Worm (Caenorhabditis elegans) whole organism, L2 larva: ENCODE measurements around the gene rpa-1.

Experiments used
- C34F6.9 ChIP-seq: fragments of 150-350 bp; optimal IDR thresholded peaks from 2 replicates; lab custom pipeline; 2014; ENCODE audit warnings: missing biosample characterization, missing genetic modification characterization
- F13H6.1 ChIP-seq: sonication (generic microtip); optimal IDR thresholded peaks from 2 replicates; lab custom pipeline; 2016; ENCODE audit warnings: missing genetic modification characterization, missing compliant biosample characterization
- ZK546.5 ChIP-seq: sonication (generic microtip); optimal IDR thresholded peaks from 2 replicates; lab custom pipeline; 2017; ENCODE audit warnings: missing biosample characterization, missing genetic modification characterization
- aly-2 ChIP-seq: fragments of 150-350 bp; optimal IDR thresholded peaks from 2 replicates; lab custom pipeline; 2014; ENCODE audit warnings: missing biosample characterization, missing genetic modification characterization
- ama-1 ChIP-seq: fragments of 150-350 bp; optimal IDR thresholded peaks from 2 replicates; lab custom pipeline; 2018; ENCODE audit warnings: inconsistent platforms
- blmp-1 ChIP-seq: sonication (generic microtip); optimal IDR thresholded peaks from 2 replicates; lab custom pipeline; 2017; ENCODE audit warnings: missing genetic modification characterization, mild to moderate bottlenecking, missing compliant biosample characterization, antibody characterized with exemption, moderate library complexity; ENCODE audit not compliant: insufficient read depth
- ceh-16 ChIP-seq: fragments of 150-350 bp; optimal IDR thresholded peaks from 2 replicates; lab custom pipeline; 2014; ENCODE audit warnings: missing biosample characterization, missing genetic modification characterization
- ceh-82 ChIP-seq: fragments of 150-350 bp; optimal IDR thresholded peaks from 2 replicates; lab custom pipeline; 2014; ENCODE audit warnings: missing biosample characterization, missing genetic modification characterization
- crh-2 ChIP-seq: sonication (generic microtip); optimal IDR thresholded peaks from 2 replicates; lab custom pipeline; 2017; ENCODE audit warnings: missing biosample characterization, missing genetic modification characterization
- dmd-4 ChIP-seq: sonication (generic microtip); optimal IDR thresholded peaks from 2 replicates; lab custom pipeline; 2017; ENCODE audit warnings: missing biosample characterization, missing genetic modification characterization
- egl-27 ChIP-seq: sonication (generic microtip); optimal IDR thresholded peaks from 3 replicates; lab custom pipeline; 2017; ENCODE audit warnings: missing biosample characterization, missing genetic modification reagents, missing genetic modification characterization
- elt-1 ChIP-seq: fragments of 150-350 bp; optimal IDR thresholded peaks from 2 replicates; lab custom pipeline; 2014; ENCODE audit warnings: missing biosample characterization, missing genetic modification characterization
- elt-3 ChIP-seq: sonication (generic microtip); optimal IDR thresholded peaks from 2 replicates; lab custom pipeline; 2017; ENCODE audit warnings: missing biosample characterization, missing genetic modification characterization
- fos-1 ChIP-seq: fragments of 150-350 bp; optimal IDR thresholded peaks from 2 replicates; lab custom pipeline; 2014; ENCODE audit warnings: missing biosample characterization, missing genetic modification characterization
- gmeb-1 ChIP-seq: fragments of 150-350 bp; optimal IDR thresholded peaks from 2 replicates; lab custom pipeline; 2014; ENCODE audit warnings: missing biosample characterization, missing genetic modification characterization
- lin-11 ChIP-seq: fragments of 150-350 bp; sonication (generic microtip); optimal IDR thresholded peaks from 2 replicates; lab custom pipeline; 2014; ENCODE audit warnings: missing biosample characterization, missing genetic modification characterization, inconsistent platforms, mixed read lengths
- lin-13 ChIP-seq: fragments of 150-350 bp; optimal IDR thresholded peaks from 2 replicates; lab custom pipeline; 2014; ENCODE audit warnings: missing biosample characterization, missing genetic modification reagents, missing genetic modification characterization
- lin-39 ChIP-seq: fragments of 150-350 bp; optimal IDR thresholded peaks from 2 replicates; lab custom pipeline; 2014; ENCODE audit warnings: missing biosample characterization, missing genetic modification reagents, missing genetic modification characterization
- lsy-2 ChIP-seq, 2 experiments: fragments of 150-350 bp in 1 of 2; sonication (generic microtip) in 1 of 2; optimal IDR thresholded peaks; 2 replicates each; lab custom pipeline; 2014 to 2017; ENCODE audit warnings: missing biosample characterization in 2 of 2, missing genetic modification characterization in 2 of 2
- mab-5 ChIP-seq: fragments of 150-350 bp; optimal IDR thresholded peaks from 2 replicates; lab custom pipeline; 2014; ENCODE audit warnings: missing biosample characterization, missing genetic modification characterization
- mdl-1 ChIP-seq, 2 experiments: fragments of 150-350 bp in 1 of 2; sonication (generic microtip) in 1 of 2; optimal IDR thresholded peaks; 2 replicates each; lab custom pipeline; 2017; ENCODE audit warnings: missing biosample characterization in 2 of 2, missing genetic modification characterization in 2 of 2
- nhr-10 ChIP-seq: sonication (generic microtip); optimal IDR thresholded peaks from 2 replicates; lab custom pipeline; 2017; ENCODE audit warnings: missing biosample characterization, missing genetic modification characterization
- nhr-11 ChIP-seq: fragments of 150-350 bp; optimal IDR thresholded peaks from 2 replicates; lab custom pipeline; 2014; ENCODE audit warnings: missing biosample characterization, missing genetic modification characterization
- nhr-12 ChIP-seq: fragments of 150-350 bp; optimal IDR thresholded peaks from 2 replicates; lab custom pipeline; 2014; ENCODE audit warnings: missing biosample characterization, missing genetic modification characterization
- nhr-129 ChIP-seq: fragments of 150-350 bp; optimal IDR thresholded peaks from 2 replicates; lab custom pipeline; 2014; ENCODE audit warnings: missing biosample characterization, missing genetic modification characterization
- nhr-21 ChIP-seq: fragments of 150-350 bp; optimal IDR thresholded peaks from 2 replicates; lab custom pipeline; 2014; ENCODE audit warnings: missing biosample characterization, missing genetic modification characterization
- nhr-237 ChIP-seq: fragments of 150-350 bp; optimal IDR thresholded peaks from 2 replicates; lab custom pipeline; 2014; ENCODE audit warnings: missing biosample characterization, missing genetic modification characterization
- nhr-25 ChIP-seq: fragments of 150-350 bp; sonication (generic microtip); optimal IDR thresholded peaks from 3 replicates; lab custom pipeline; 2014; ENCODE audit warnings: missing biosample characterization, missing genetic modification characterization
- peb-1 ChIP-seq: fragments of 150-350 bp; optimal IDR thresholded peaks from 2 replicates; lab custom pipeline; 2014; ENCODE audit warnings: missing biosample characterization, missing genetic modification characterization
- sem-4 ChIP-seq: fragments of 150-350 bp; optimal IDR thresholded peaks from 2 replicates; lab custom pipeline; 2014; ENCODE audit warnings: missing biosample characterization, missing genetic modification reagents, missing genetic modification characterization
- skn-1 ChIP-seq: sonication (generic microtip); optimal IDR thresholded peaks from 2 replicates; lab custom pipeline; 2017; ENCODE audit warnings: missing biosample characterization, missing genetic modification characterization
- sma-9 ChIP-seq, 2 experiments: fragments of 150-350 bp in 1 of 2; sonication (generic microtip) in 1 of 2; optimal IDR thresholded peaks; 2 replicates each; lab custom pipeline; 2014 to 2016; ENCODE audit warnings: missing genetic modification characterization in 2 of 2, mild to moderate bottlenecking in 1 of 2, missing biosample characterization in 1 of 2, missing compliant biosample characterization in 1 of 2, missing genetic modification reagents in 1 of 2, moderate library complexity in 1 of 2
- unc-39 ChIP-seq: fragments of 150-350 bp; optimal IDR thresholded peaks from 2 replicates; lab custom pipeline; 2014; ENCODE audit warnings: missing biosample characterization, missing genetic modification characterization
- unc-55 ChIP-seq: fragments of 150-350 bp; sonication (generic microtip); optimal IDR thresholded peaks from 3 replicates; lab custom pipeline; 2014; ENCODE audit warnings: missing biosample characterization, missing genetic modification reagents, missing genetic modification characterization
- unc-62 ChIP-seq: fragments of 150-350 bp; optimal IDR thresholded peaks from 2 replicates; lab custom pipeline; 2014; ENCODE audit warnings: missing biosample characterization, missing genetic modification reagents, missing genetic modification characterization
- zag-1 ChIP-seq: fragments of 150-350 bp; optimal IDR thresholded peaks from 2 replicates; lab custom pipeline; 2014; ENCODE audit warnings: missing biosample characterization, missing genetic modification characterization
- ztf-1 ChIP-seq: fragments of 200-800 bp; sonication (Bioruptor generic); conservative IDR thresholded peaks from 2 replicates; pipeline ENCODE4 v1.3.6; 2022; ENCODE audit warnings: missing genetic modification characterization, missing compliant biosample characterization

The rpa-1 gene

ce11 chrII:7663704-7664660 is at the start of gene rpa-1, which contains the start of gene F18A1.7:
TSS of gene rpa-1 (plus strand) at chrII:7664582.
TSS of gene F18A1.7 (minus strand) at chrII:7663754.
- peak in 1 of 2 experiments; percentile 37 for TF ChIP-seq lsy-2 (tag; optimal IDR thresholded peaks at IDR 0.05; lab: Kevin White, UChicago)
- TF ChIP-seq fos-1 (tag; lab: Kevin White, UChicago), result peak; percentile 9
- TF ChIP-seq C34F6.9 (tag; lab: Kevin White, UChicago), result peak; percentile 55
- TF ChIP-seq nhr-129 (tag; lab: Kevin White, UChicago), result peak; percentile 36
- TF ChIP-seq unc-39, result no peak
- TF ChIP-seq peb-1 (tag; lab: Kevin White, UChicago), result no peak
- TF ChIP-seq unc-55, result peak; percentile 24

ce11 chrII:7615318-7615891 is 49.0 kb upstream of the rpa-1 start:
- TF ChIP-seq C34F6.9 (tag; lab: Kevin White, UChicago) (peak; percentile 57), zag-1 (no peak), blmp-1 (tag; lab: Kevin White, UChicago) (no peak), nhr-129 (tag; lab: Kevin White, UChicago) (peak; percentile 28), ceh-16 (tag; lab: Kevin White, UChicago) (no peak), elt-3 (tag; lab: Kevin White, UChicago) (no peak), mdl-1 (tag; optimal IDR thresholded peaks at IDR 0.05; lab: Kevin White, UChicago) (no peak), F13H6.1 (tag; lab: Kevin White, UChicago) (peak; percentile 24), lsy-2 (tag; optimal IDR thresholded peaks at IDR 0.05; lab: Kevin White, UChicago) (peak in 1 of 2 experiments; percentile 44), ama-1 (peak; percentile 75), nhr-21 (tag; lab: Kevin White, UChicago) (no peak), nhr-25 (no peak), ztf-1 (no peak)

ce11 chrII:7616141-7616540 is 48.2 kb upstream of the rpa-1 start, which contains the start of gene cdc-42:
TSS of gene cdc-42 (plus strand) at chrII:7616452.
- no peak for TF ChIP-seq skn-1 (tag; lab: Kevin White, UChicago)

ce11 chrII:7618212-7618611 is 46.2 kb upstream of the rpa-1 start:
- TF ChIP-seq skn-1 (tag; lab: Kevin White, UChicago) (no peak), fos-1 (tag; lab: Kevin White, UChicago) (peak; percentile 79), lin-39 (no peak)

- TF ChIP-seq mab-5 (tag; lab: Kevin White, UChicago) (no peak), dmd-4 (tag; lab: Kevin White, UChicago) (no peak), lsy-2 (tag; optimal IDR thresholded peaks at IDR 0.05; lab: Kevin White, UChicago) (no peak), nhr-21 (tag; lab: Kevin White, UChicago) (no peak), ceh-16 (tag; lab: Kevin White, UChicago) (no peak), nhr-10 (tag; lab: Kevin White, UChicago) (no peak), nhr-237 (tag; lab: Kevin White, UChicago) (no peak), blmp-1 (tag; lab: Kevin White, UChicago) (no peak), unc-62 (GFP tag; lab: Kevin White, UChicago) (no peak), unc-39 (no peak), lin-13 (GFP tag; lab: Kevin White, UChicago) (no peak), lin-39 (no peak)
- TF ChIP-seq, all 48 proteins: peak for 0
Measured at ce11 chrII:7620413-7620812, 44.0 kb upstream of the rpa-1 start, which contains the start of gene R07G3.8. TSS of gene R07G3.8 (minus strand) at chrII:7620513.

- TF ChIP-seq gmeb-1 (no peak), ceh-16 (tag; lab: Kevin White, UChicago) (no peak), egl-27 (tag; lab: Kevin White, UChicago) (no peak), crh-2 (tag; lab: Kevin White, UChicago) (no peak), nhr-11 (tag; lab: Kevin White, UChicago) (no peak), sma-9 (GFP tag; optimal IDR thresholded peaks at IDR 0.05; lab: Kevin White, UChicago) (no peak), sma-9 (tag; optimal IDR thresholded peaks at IDR 0.05; lab: Kevin White, UChicago) (no peak), sem-4 (tag; lab: Kevin White, UChicago) (peak; percentile 9), lin-13 (GFP tag; lab: Kevin White, UChicago) (no peak), aly-2 (tag; lab: Kevin White, UChicago) (no peak), zag-1 (no peak), ZK546.5 (no peak), unc-62 (GFP tag; lab: Kevin White, UChicago) (no peak), ceh-82 (tag; lab: Kevin White, UChicago) (no peak), lin-11 (tag; lab: Kevin White, UChicago) (no peak), ama-1 (no peak), fos-1 (tag; lab: Kevin White, UChicago) (no peak), ztf-1 (no peak), nhr-25 (peak; percentile 17), blmp-1 (tag; lab: Kevin White, UChicago) (peak; percentile 44), F13H6.1 (tag; lab: Kevin White, UChicago) (no peak), nhr-12 (tag; lab: Kevin White, UChicago) (no peak), elt-1 (tag; lab: Kevin White, UChicago) (no peak), lin-39 (no peak), mab-5 (tag; lab: Kevin White, UChicago) (no peak)
Measured at ce11 chrII:7621513-7621912, 42.9 kb upstream of the rpa-1 start.
